Worm (Caenorhabditis elegans): ENCODE measurements around the gene B0457.6.

The B0457.6 gene

ce11 chrII:8947391-8947790 lies 25.2 kb downstream of the B0457.6 start, which contains the start of gene cutl-15:
Gene cutl-15, minus strand, starts transcription at chrII:8947688.
- no peak for TF ChIP-seq drap-1 (GFP tag; optimal IDR thresholded peaks at IDR 0.05)
- TF ChIP-seq zip-8 (tag; optimal IDR thresholded peaks at IDR 0.05), result no peak
- TF ChIP-seq mep-1 (tag; optimal IDR thresholded peaks at IDR 0.05), result no peak
- TF ChIP-seq unc-120 (tag; optimal IDR thresholded peaks at IDR 0.05; ENCODE audit: poor library complexity, severe bottlenecking), result no peak

- TF ChIP-seq ces-1 (GFP tag; optimal IDR thresholded peaks at IDR 0.05), result peak; percentile 52
- no peak for TF ChIP-seq unc-39 (tag; optimal IDR thresholded peaks at IDR 0.05)
Measured at ce11 chrII:8948640-8949039, 26.4 kb downstream of the B0457.6 start.

ce11 chrII:8951270-8951669 lies 29.0 kb downstream of the B0457.6 start:
- TF ChIP-seq nhr-2 (tag; optimal IDR thresholded peaks at IDR 0.05), result no peak
- no peak for TF ChIP-seq unc-120 (tag; optimal IDR thresholded peaks at IDR 0.05; ENCODE audit: poor library complexity, severe bottlenecking)
- TF ChIP-seq nhr-237 (tag; optimal IDR thresholded peaks at IDR 0.05), result no peak
- no peak for TF ChIP-seq zip-8 (tag; optimal IDR thresholded peaks at IDR 0.05)
- TF ChIP-seq unc-62 (GFP tag; optimal IDR thresholded peaks at IDR 0.05), result no peak
- no peak for TF ChIP-seq cnd-1 (tag; optimal IDR thresholded peaks at IDR 0.05)

- TF ChIP-seq elt-1 (tag; optimal IDR thresholded peaks at IDR 0.05; ENCODE audit: borderline replicate concordance, insufficient read depth) (peak; percentile 16), ztf-11 (tag; optimal IDR thresholded peaks at IDR 0.05) (no peak), unc-62 (GFP tag; optimal IDR thresholded peaks at IDR 0.05) (no peak)
Measured at ce11 chrII:8953703-8954102, 31.5 kb downstream of the B0457.6 start.

- TF ChIP-seq ces-1 (GFP tag; optimal IDR thresholded peaks at IDR 0.05), result peak; percentile 94
- TF ChIP-seq mab-5 (tag; optimal IDR thresholded peaks at IDR 0.05), result no peak
- TF ChIP-seq M03D4.4 (tag; optimal IDR thresholded peaks at IDR 0.05), result no peak
- no peak for TF ChIP-seq lin-32 (GFP tag; optimal IDR thresholded peaks at IDR 0.05)
Measured at ce11 chrII:8956896-8957295, 34.7 kb downstream of the B0457.6 start.

- no peak for TF ChIP-seq flh-1 (GFP tag; optimal IDR thresholded peaks at IDR 0.05)
- no peak for TF ChIP-seq ztf-11 (tag; optimal IDR thresholded peaks at IDR 0.05)
- peak; percentile 32 for TF ChIP-seq unc-120 (tag; optimal IDR thresholded peaks at IDR 0.05; ENCODE audit: poor library complexity, severe bottlenecking)
- no peak for TF ChIP-seq elt-3 (tag; optimal IDR thresholded peaks at IDR 0.05)
- no peak for TF ChIP-seq mep-1 (tag; optimal IDR thresholded peaks at IDR 0.05)
- TF ChIP-seq hlh-1 (tag; optimal IDR thresholded peaks at IDR 0.05), result peak; percentile 51
- TF ChIP-seq nhr-28 (tag; optimal IDR thresholded peaks at IDR 0.05), result no peak
- no peak for TF ChIP-seq drap-1 (GFP tag; optimal IDR thresholded peaks at IDR 0.05)
- TF ChIP-seq unc-62 (GFP tag; optimal IDR thresholded peaks at IDR 0.05), result peak; percentile 21
Measured at ce11 chrII:8959081-8959480, 36.9 kb downstream of the B0457.6 start.

- TF ChIP-seq ham-2 (GFP tag; optimal IDR thresholded peaks at IDR 0.05), result no peak
- no peak for TF ChIP-seq elt-3 (tag; optimal IDR thresholded peaks at IDR 0.05)
- no peak for TF ChIP-seq lsy-2 (tag; optimal IDR thresholded peaks at IDR 0.05)
- TF ChIP-seq nhr-12 (tag; optimal IDR thresholded peaks at IDR 0.05), result no peak
- no peak for TF ChIP-seq tbx-8 (GFP tag; optimal IDR thresholded peaks at IDR 0.05)
- no peak for TF ChIP-seq unc-39 (tag; optimal IDR thresholded peaks at IDR 0.05)
- TF ChIP-seq blmp-1 (tag; optimal IDR thresholded peaks at IDR 0.05), result no peak
- no peak for TF ChIP-seq hlh-1 (tag; optimal IDR thresholded peaks at IDR 0.05)
- TF ChIP-seq mls-2 (tag; optimal IDR thresholded peaks at IDR 0.05), result no peak
- TF ChIP-seq lin-13 (tag; optimal IDR thresholded peaks at IDR 0.05), result no peak
- no peak for TF ChIP-seq ceh-39 (tag; optimal IDR thresholded peaks at IDR 0.05)
- TF ChIP-seq ces-1 (GFP tag; optimal IDR thresholded peaks at IDR 0.05), result no peak
- no peak for TF ChIP-seq nhr-76 (tag; optimal IDR thresholded peaks at IDR 0.05)
- no peak for TF ChIP-seq bed-3 (GFP tag; optimal IDR thresholded peaks at IDR 0.05)
- TF ChIP-seq nhr-2 (tag; optimal IDR thresholded peaks at IDR 0.05), result no peak
- no peak for TF ChIP-seq unc-62 (GFP tag; optimal IDR thresholded peaks at IDR 0.05)
- TF ChIP-seq M03D4.4 (tag; optimal IDR thresholded peaks at IDR 0.05), result no peak
Measured at ce11 chrII:8960414-8960813, 38.2 kb downstream of the B0457.6 start, which contains the start of gene cal-2. Gene cal-2, plus strand, starts transcription at chrII:8960714.
